Worm (Caenorhabditis elegans) whole organism, L4 larva: Measurements from ENCODE around the gene pho-14.

ENCODE experiments used
- R02D3.7 ChIP-seq: fragments of 150-350 bp; sonication (generic microtip); optimal IDR thresholded peaks from 3 replicates; lab custom pipeline; 2014; ENCODE audit warnings: missing biosample characterization, missing genetic modification characterization
- ceh-82 ChIP-seq: sonication (generic microtip); optimal IDR thresholded peaks from 2 replicates; lab custom pipeline; 2017; ENCODE audit warnings: missing biosample characterization, missing genetic modification characterization
- dpl-1 ChIP-seq: fragments of 150-350 bp; optimal IDR thresholded peaks from 2 replicates; lab custom pipeline; 2014; ENCODE audit warnings: missing biosample characterization, missing genetic modification reagents, missing genetic modification characterization
- hlh-30 ChIP-seq: sonication (generic microtip); optimal IDR thresholded peaks from 2 replicates; lab custom pipeline; 2017; ENCODE audit warnings: antibody characterized with exemption, mild to moderate bottlenecking, missing genetic modification characterization, missing compliant biosample characterization; ENCODE audit not compliant: insufficient read depth
- lin-1 ChIP-seq: fragments of 200-800 bp; sonication (Bioruptor generic); IDR thresholded peaks from 2 replicates; pipeline ENCODE4 v1.3.6; 2022; ENCODE audit warnings: missing genetic modification reagents, missing genetic modification characterization, missing compliant biosample characterization
- nhr-77 ChIP-seq: fragments of 150-350 bp; optimal IDR thresholded peaks from 2 replicates; lab custom pipeline; 2014; ENCODE audit warnings: missing biosample characterization, missing genetic modification characterization
- zip-11 ChIP-seq: fragments of 200-800 bp; sonication (Bioruptor generic); IDR thresholded peaks from 2 replicates; pipeline ENCODE4 v1.3.6; 2022; ENCODE audit warnings: missing genetic modification characterization, missing compliant biosample characterization

DNA sequence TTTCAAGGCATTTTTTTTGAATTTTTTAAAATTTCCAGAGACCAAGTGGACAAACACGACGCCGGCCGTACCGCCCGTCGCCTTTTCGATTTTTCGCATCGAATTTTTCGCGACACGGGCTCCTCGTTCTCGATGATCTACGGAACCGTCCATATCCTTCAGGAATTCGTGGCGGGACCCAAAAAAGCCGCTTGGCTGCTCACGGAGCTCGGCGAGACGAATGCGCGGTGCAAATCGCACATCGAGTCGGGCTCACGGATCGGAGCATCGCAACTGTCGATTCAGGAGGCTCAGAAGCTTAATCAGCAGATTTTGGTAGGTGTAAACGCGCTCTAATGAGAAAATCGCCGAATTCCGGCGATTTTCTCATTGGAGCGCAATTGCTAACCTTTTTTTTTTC is 31.2 kb upstream of the pho-14 start:
- TF ChIP-seq dpl-1 (GFP tag; lab: Kevin White, UChicago) (no peak), lin-1 (GFP tag; lab: Robert Waterston, UW) (no peak), ceh-82 (tag; lab: Kevin White, UChicago) (no peak), nhr-77 (tag; lab: Kevin White, UChicago) (no peak), zip-11 (GFP tag; lab: Robert Waterston, UW) (no peak), R02D3.7 (no peak), hlh-30 (no peak)
